Fruit fly (Drosophila melanogaster): Measurements from ENCODE around the gene CG42367.
A peak's percentile ranks its signal among the peaks of the same experiment; 100 is the strongest.

Gene CG42367

dm6 chr2L:9954119-9954518 is 23.7 kb downstream of the CG42367 start, which contains the start of the genes CG13126 and CG4709 (continued):
- TF ChIP-seq exex (tag; optimal IDR thresholded peaks at IDR 0.05) (peak; percentile 74), Pdp1 (GFP tag; optimal IDR thresholded peaks at IDR 0.05) (peak; percentile 25 to 71), psq (GFP tag; optimal IDR thresholded peaks at IDR 0.05) (peak; percentile 64), CG12659 (GFP tag; optimal IDR thresholded peaks at IDR 0.05) (peak; percentile 90), CG3281 (GFP tag; optimal IDR thresholded peaks at IDR 0.05) (peak; percentile 92), dysf (GFP tag; IDR thresholded peaks at IDR 0.05) (peak; percentile 92), dm (GFP tag; optimal IDR thresholded peaks at IDR 0.05) (peak; percentile 20), Nf-YA (GFP tag; IDR thresholded peaks at IDR 0.05) (peak; percentile 71), HLH54F (GFP tag; optimal IDR thresholded peaks at IDR 0.05) (peak; percentile 6), zf30C (GFP tag; optimal IDR thresholded peaks at IDR 0.05) (no peak), rib (GFP tag; IDR thresholded peaks at IDR 0.05) (peak; percentile 71; the same call in 1 of the 2 replicates), sr (GFP tag; IDR thresholded peaks at IDR 0.05) (no peak), Camta (GFP tag; optimal IDR thresholded peaks at IDR 0.05) (peak; percentile 41), CG8359 (GFP tag; optimal IDR thresholded peaks at IDR 0.05; ENCODE audit: borderline replicate concordance) (peak; percentile 76), CG5953 (GFP tag; IDR thresholded peaks at IDR 0.05) (peak; percentile 53), CG9215 (GFP tag; IDR thresholded peaks at IDR 0.05) (peak; percentile 85), CG3726 (GFP tag; IDR thresholded peaks at IDR 0.05) (peak; percentile 81; the same call in 1 of the 3 replicates), ssp (GFP tag; IDR thresholded peaks at IDR 0.05) (peak; percentile 77), Ets97D (GFP tag; optimal IDR thresholded peaks at IDR 0.05) (peak; percentile 61), peb (GFP tag; IDR thresholded peaks at IDR 0.05) (peak; percentile 78), slbo (GFP tag; IDR thresholded peaks at IDR 0.05) (peak; percentile 93), ap (GFP tag; IDR thresholded peaks at IDR 0.05) (peak; percentile 83), Xbp1 (GFP tag; optimal IDR thresholded peaks at IDR 0.05) (peak; percentile 90), CG3407 (GFP tag; optimal IDR thresholded peaks at IDR 0.05) (peak; percentile 79), ato (GFP tag; IDR thresholded peaks at IDR 0.05; ENCODE audit: partially characterized antibody) (no peak), sob (GFP tag; IDR thresholded peaks at IDR 0.05) (peak; percentile 91), GATAe (GFP tag; conservative IDR thresholded peaks at IDR 0.05) (no peak; the same call in 1 of the 2 replicates), Oaz (GFP tag; IDR thresholded peaks at IDR 0.05) (peak; percentile 73), CG1233 (GFP tag; optimal IDR thresholded peaks at IDR 0.05) (peak; percentile 90), so (GFP tag; IDR thresholded peaks at IDR 0.05) (peak; percentile 77; the same call in 2 of the 3 replicates), toy (GFP tag; IDR thresholded peaks at IDR 0.05) (0 out of 2 replicates have a peak, but pooled peaks have one; percentile 45), CG11398 (GFP tag; optimal IDR thresholded peaks at IDR 0.05) (no peak), odd (GFP tag; optimal IDR thresholded peaks at IDR 0.05) (peak; percentile 82), CG6272 (GFP tag; IDR thresholded peaks at IDR 0.05) (peak; percentile 86), Adf1 (GFP tag; IDR thresholded peaks at IDR 0.05) (peak; percentile 70), ftz-f1 (GFP tag; optimal IDR thresholded peaks at IDR 0.05) (no peak), CG13624 (GFP tag; optimal IDR thresholded peaks at IDR 0.05) (peak; percentile 41), gsb (GFP tag; IDR thresholded peaks at IDR 0.05) (peak; percentile 68), CG8765 (GFP tag; IDR thresholded peaks at IDR 0.05) (peak; percentile 74), gsb-n (tag; optimal IDR thresholded peaks at IDR 0.05) (peak; percentile 93), al (GFP tag; IDR thresholded peaks at IDR 0.05) (peak; percentile 78), MESR4 (GFP tag; optimal IDR thresholded peaks at IDR 0.05) (peak; percentile 23), repo (GFP tag; optimal IDR thresholded peaks at IDR 0.05) (no peak), Sry-δ (GFP tag; optimal IDR thresholded peaks at IDR 0.05) (peak; percentile 24), CG13775 (GFP tag; optimal IDR thresholded peaks at IDR 0.05) (peak; percentile 92), CG12104 (GFP tag; optimal IDR thresholded peaks at IDR 0.05) (peak; percentile 91), cato (GFP tag; optimal IDR thresholded peaks at IDR 0.05; ENCODE audit: borderline replicate concordance) (peak; percentile 70), CG9727 (GFP tag; optimal IDR thresholded peaks at IDR 0.05) (peak; percentile 96), Optix (GFP tag; IDR thresholded peaks at IDR 0.05) (peak; percentile 66; the same call in 2 of the 3 replicates), CG1529 (GFP tag; optimal IDR thresholded peaks at IDR 0.05) (peak; percentile 70), Chrac-16 (GFP tag; optimal IDR thresholded peaks at IDR 0.05) (peak; percentile 85), grn (GFP tag; optimal IDR thresholded peaks at IDR 0.05) (peak; percentile 37)

All from whole organism, embryonic.